Fruit fly (Drosophila melanogaster): Measurements from ENCODE around the gene CG4073.

The CG4073 gene

DNA sequence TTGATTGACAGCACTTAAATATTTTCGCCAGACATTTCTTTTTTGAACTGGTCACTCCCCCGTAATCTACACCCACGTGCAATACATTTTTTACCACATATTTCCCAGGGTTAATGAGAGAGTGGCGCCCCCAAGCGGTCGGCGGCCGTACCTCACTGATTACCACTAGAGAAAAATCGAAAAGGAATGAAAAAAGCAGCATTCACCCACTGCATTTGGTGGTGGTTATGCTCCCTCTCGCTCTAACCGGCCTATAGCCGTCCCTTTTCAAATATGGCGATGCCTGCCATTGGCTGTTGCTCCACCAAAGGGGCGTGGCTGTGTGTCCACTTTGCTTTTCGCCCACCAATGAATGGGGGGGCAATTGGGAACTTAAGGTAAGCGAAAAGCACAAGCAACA, 49.7 kb upstream of the CG4073 start (continued):
- peak; percentile 91 for TF ChIP-seq Med (GFP tag)
- TF ChIP-seq tap (tag; optimal IDR thresholded peaks at IDR 0.05): peak; percentile 42
- no peak for TF ChIP-seq Dref (GFP tag; IDR thresholded peaks at IDR 0.05)
- TF ChIP-seq row (GFP tag; IDR thresholded peaks at IDR 0.05): peak; percentile 22; the same call in 1 of the 3 replicates
- no peak for TF ChIP-seq tna (GFP tag; IDR thresholded peaks at IDR 0.05; ENCODE audit: partially characterized antibody)
- TF ChIP-seq CG9437 (GFP tag; optimal IDR thresholded peaks at IDR 0.05): peak; percentile 23
- no peak for TF ChIP-seq corto (GFP tag; optimal IDR thresholded peaks at IDR 0.05)
- TF ChIP-seq Mad (GFP tag; optimal IDR thresholded peaks at IDR 0.05): no peak
- no peak for TF ChIP-seq CG8765 (GFP tag; IDR thresholded peaks at IDR 0.05)
- peak; percentile 50 for TF ChIP-seq Lhr (GFP tag; optimal IDR thresholded peaks at IDR 0.05)
- TF ChIP-seq MESR4 (GFP tag; optimal IDR thresholded peaks at IDR 0.05): peak; percentile 4
- no peak for TF ChIP-seq CG11093 (GFP tag; IDR thresholded peaks at IDR 0.05)
- peak; percentile 82 for TF ChIP-seq vvl (GFP tag; IDR thresholded peaks at IDR 0.05)
- TF ChIP-seq dm (GFP tag; optimal IDR thresholded peaks at IDR 0.05): peak; percentile 41
- no peak for TF ChIP-seq Gug (GFP tag; IDR thresholded peaks at IDR 0.05)
- TF ChIP-seq gcm2 (GFP tag; optimal IDR thresholded peaks at IDR 0.05): peak; percentile 11
- TF ChIP-seq CG10274 (GFP tag; optimal IDR thresholded peaks at IDR 0.05): no peak
- TF ChIP-seq CG6654 (GFP tag; optimal IDR thresholded peaks at IDR 0.05): no peak
- TF ChIP-seq CG13287 (GFP tag; IDR thresholded peaks at IDR 0.05; ENCODE audit: partially characterized antibody): no peak
- TF ChIP-seq CG10209 (GFP tag; optimal IDR thresholded peaks at IDR 0.05): peak; percentile 33
- TF ChIP-seq CG13894 (tag; optimal IDR thresholded peaks at IDR 0.05): no peak
- TF ChIP-seq H15 (GFP tag; IDR thresholded peaks at IDR 0.05): peak; percentile 54; the same call in 2 of the 3 replicates
- no peak for TF ChIP-seq vnd (GFP tag; IDR thresholded peaks at IDR 0.05; ENCODE audit: partially characterized antibody)
- TF ChIP-seq Jarid2 (GFP tag; optimal IDR thresholded peaks at IDR 0.05): peak; percentile 84
- TF ChIP-seq CG11695 (GFP tag; IDR thresholded peaks at IDR 0.05): peak; percentile 41; the same call in 1 of the 3 replicates
- TF ChIP-seq sob (GFP tag; IDR thresholded peaks at IDR 0.05): peak; percentile 63
- TF ChIP-seq CG16813 (GFP tag; IDR thresholded peaks at IDR 0.05; ENCODE audit: partially characterized antibody): peak; percentile 15; the same call in 1 of the 3 replicates
- TF ChIP-seq fd102C (GFP tag; optimal IDR thresholded peaks at IDR 0.05): peak; percentile 53
- TF ChIP-seq CG6791 (GFP tag; IDR thresholded peaks at IDR 0.05; ENCODE audit: partially characterized antibody): peak; percentile 40; the same call in 2 of the 3 replicates
- peak; percentile 18 for TF ChIP-seq CG7556 (GFP tag; optimal IDR thresholded peaks at IDR 0.05)
- TF ChIP-seq CG8924 (tag; optimal IDR thresholded peaks at IDR 0.05): peak; percentile 38
- TF ChIP-seq bowl (GFP tag; IDR thresholded peaks at IDR 0.05): no peak
- peak; percentile 53 for TF ChIP-seq CG17359 (tag; optimal IDR thresholded peaks at IDR 0.05)
- peak; percentile 38 for TF ChIP-seq en (GFP tag; optimal IDR thresholded peaks at IDR 0.05)
- peak; percentile 91 for TF ChIP-seq onecut (GFP tag; IDR thresholded peaks at IDR 0.05)
- TF ChIP-seq CG3838 (GFP tag; optimal IDR thresholded peaks at IDR 0.05): no peak
- TF ChIP-seq Opbp (GFP tag; IDR thresholded peaks at IDR 0.05; ENCODE audit: partially characterized antibody): peak; percentile 49; the same call in 1 of the 3 replicates
- TF ChIP-seq CG8359 (GFP tag; optimal IDR thresholded peaks at IDR 0.05; ENCODE audit: borderline replicate concordance): peak; percentile 56
- TF ChIP-seq ase (GFP tag; IDR thresholded peaks at IDR 0.05): peak; percentile 70; the same call in 2 of the 3 replicates
- peak; percentile 81 for TF ChIP-seq jing (GFP tag; optimal IDR thresholded peaks at IDR 0.05)
- TF ChIP-seq cg (GFP tag; optimal IDR thresholded peaks at IDR 0.05): peak; percentile 29
- no peak for TF ChIP-seq btn (GFP tag; optimal IDR thresholded peaks at IDR 0.05)
- peak; percentile 48; the same call in 1 of the 2 replicates for TF ChIP-seq ranshi (GFP tag; IDR thresholded peaks at IDR 0.05)
- no peak for TF ChIP-seq emc (GFP tag; optimal IDR thresholded peaks at IDR 0.05)
- TF ChIP-seq z (GFP tag; IDR thresholded peaks at IDR 0.05): no peak; the same call in 2 of the 3 replicates
- peak; percentile 56 for TF ChIP-seq CG3281 (GFP tag; optimal IDR thresholded peaks at IDR 0.05)
- TF ChIP-seq Nf-YA (GFP tag; IDR thresholded peaks at IDR 0.05): peak; percentile 98
- TF ChIP-seq CG3995 (GFP tag; optimal IDR thresholded peaks at IDR 0.05): no peak
- no peak for TF ChIP-seq dan (GFP tag; IDR thresholded peaks at IDR 0.05)
- TF ChIP-seq CG34422 (GFP tag; IDR thresholded peaks at IDR 0.05): 0 out of 3 replicates have a peak, but pooled peaks have one; percentile 46
